Worm (Caenorhabditis elegans): ENCODE data around the gene pph-6.

DNA sequence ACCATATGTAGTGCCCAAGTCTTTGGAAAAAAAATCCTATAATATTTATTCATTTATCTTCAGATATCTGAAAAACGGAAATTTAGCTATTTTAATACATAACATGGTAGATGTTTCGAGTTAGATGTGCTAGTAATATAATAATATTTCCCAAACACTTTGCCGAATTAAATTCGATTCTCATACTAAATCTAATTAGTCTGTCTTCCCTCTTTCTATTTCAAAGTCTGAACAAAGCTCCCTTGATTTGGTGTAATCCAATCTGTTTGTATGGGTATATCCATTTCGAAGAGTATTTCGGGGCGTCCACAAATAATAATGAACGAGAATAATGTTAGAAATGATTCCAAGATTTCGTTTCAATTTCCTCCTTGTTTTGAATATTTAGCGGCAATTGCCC is 47.1 kb upstream of the pph-6 start:
- no peak for TF ChIP-seq nhr-237 (tag; optimal IDR thresholded peaks at IDR 0.05)
- no peak for TF ChIP-seq unc-62 (GFP tag; optimal IDR thresholded peaks at IDR 0.05)
- TF ChIP-seq nhr-28 (tag; optimal IDR thresholded peaks at IDR 0.05) = no peak
- TF ChIP-seq sem-2 (GFP tag; optimal IDR thresholded peaks at IDR 0.05) = no peak
- no peak for TF ChIP-seq lin-13 (tag; optimal IDR thresholded peaks at IDR 0.05)
- TF ChIP-seq ces-1 (GFP tag; optimal IDR thresholded peaks at IDR 0.05) = peak; percentile 99
- TF ChIP-seq elt-1 (tag; optimal IDR thresholded peaks at IDR 0.05; ENCODE audit: borderline replicate concordance, insufficient read depth) = no peak
- TF ChIP-seq pha-4 (tag; optimal IDR thresholded peaks at IDR 0.05) = no peak
- no peak for TF ChIP-seq ztf-11 (tag; optimal IDR thresholded peaks at IDR 0.05)
- no peak for TF ChIP-seq unc-39 (tag; optimal IDR thresholded peaks at IDR 0.05)

Measured in whole organism, mixed stage, embryonic.